Fruit fly (Drosophila melanogaster): ENCODE results near the gene CG33688.
A peak's percentile ranks its signal among the peaks of the same experiment; 100 is the strongest.

Gene CG33688

DNA sequence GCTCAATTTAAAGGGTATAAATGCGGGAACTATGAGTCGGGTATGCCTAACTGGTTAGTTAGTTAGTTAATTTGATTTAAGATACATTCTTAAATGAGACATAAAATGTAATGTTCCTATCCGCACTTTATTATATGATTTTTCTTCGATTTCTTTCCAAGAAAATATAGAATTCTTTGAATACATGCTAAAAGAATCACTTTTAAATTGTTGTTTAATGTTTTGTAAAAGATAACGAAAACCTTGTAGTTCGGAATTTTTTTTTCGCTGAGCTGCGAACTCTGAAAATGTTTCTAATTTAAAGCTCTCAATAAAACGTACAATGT, 39.0 kb upstream of the CG33688 start:
- TF ChIP-seq CG1620 (GFP tag; optimal IDR thresholded peaks at IDR 0.05) (no peak), CG14711 (tag; optimal IDR thresholded peaks at IDR 0.05) (peak; percentile 9), cic (GFP tag; optimal IDR thresholded peaks at IDR 0.05) (no peak), CG5204 (GFP tag; optimal IDR thresholded peaks at IDR 0.05) (peak; percentile 27), Clk (GFP tag; optimal IDR thresholded peaks at IDR 0.05) (no peak)

DNA sequence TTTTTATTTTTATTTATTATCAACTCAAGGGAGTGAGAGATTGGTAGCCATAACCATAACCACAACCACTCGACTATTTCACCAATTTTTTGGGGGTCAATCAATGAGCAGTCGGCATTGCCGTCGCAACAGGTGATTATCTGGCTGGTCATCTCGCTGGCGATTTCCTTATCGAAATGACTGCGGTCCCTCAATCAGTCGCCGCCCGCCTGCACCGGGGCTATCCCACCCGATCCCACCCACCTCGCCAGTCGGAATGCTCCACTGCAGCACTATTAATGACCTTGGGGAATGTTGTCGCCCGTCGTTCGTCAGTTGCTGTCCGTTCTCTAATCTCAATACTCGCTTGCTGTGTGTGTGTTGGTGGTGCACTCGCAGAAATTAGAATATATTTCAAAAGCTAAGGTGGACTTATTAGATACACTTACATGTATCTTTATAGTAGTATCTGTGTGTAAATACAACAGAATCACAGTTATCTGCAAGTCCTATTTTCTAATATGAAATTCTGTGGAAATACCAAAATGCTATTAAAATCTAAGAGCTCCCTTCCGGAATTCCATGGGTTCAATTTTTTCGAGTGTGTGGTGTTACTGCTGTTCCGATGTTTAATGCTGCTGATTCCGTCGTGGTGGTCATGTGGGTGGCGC, 38.5 kb upstream of the CG33688 start:
- TF ChIP-seq kay (GFP tag; ENCODE audit: borderline replicate concordance) (peak; percentile 72), CG7101 (tag; optimal IDR thresholded peaks at IDR 0.05) (no peak), Clk (GFP tag; optimal IDR thresholded peaks at IDR 0.05) (no peak), ovo (GFP tag; optimal IDR thresholded peaks at IDR 0.05) (peak; percentile 6), CG7045 (GFP tag; optimal IDR thresholded peaks at IDR 0.05) (peak; percentile 57), CG1620 (GFP tag; optimal IDR thresholded peaks at IDR 0.05) (no peak), Hr96 (GFP tag; optimal IDR thresholded peaks at IDR 0.05) (peak; percentile 49), Crg-1 (GFP tag; optimal IDR thresholded peaks at IDR 0.05) (no peak), CG5204 (GFP tag; optimal IDR thresholded peaks at IDR 0.05) (peak; percentile 56), pad (GFP tag; optimal IDR thresholded peaks at IDR 0.05) (no peak), CG14711 (tag; optimal IDR thresholded peaks at IDR 0.05) (peak; percentile 33), toe (GFP tag; optimal IDR thresholded peaks at IDR 0.05) (peak; percentile 34), CG11617 (GFP tag; optimal IDR thresholded peaks at IDR 0.05) (no peak)

DNA sequence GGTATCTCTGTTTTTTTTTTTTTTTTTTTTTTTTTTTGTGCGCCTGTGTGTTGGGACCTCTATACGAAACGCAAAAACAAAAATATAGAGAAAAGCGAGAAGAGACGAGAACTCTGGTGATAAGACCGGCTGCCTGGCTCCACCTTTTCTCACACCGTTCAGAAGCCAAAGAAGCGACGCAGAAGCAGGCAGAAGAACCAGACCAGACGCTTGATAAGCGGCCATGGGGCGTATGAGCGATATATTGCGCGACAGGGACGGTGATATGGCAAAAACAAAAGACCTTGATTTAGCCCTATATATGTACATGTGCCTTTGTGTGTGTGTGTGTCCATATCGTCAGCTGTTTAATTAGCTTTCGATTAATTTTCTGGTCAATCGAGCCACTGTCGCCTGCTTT, 37.9 kb upstream of the CG33688 start:
- TF ChIP-seq cnc (optimal IDR thresholded peaks at IDR 0.05): peak; percentile 42 to 67
- TF ChIP-seq CG5204 (GFP tag; optimal IDR thresholded peaks at IDR 0.05): no peak

DNA sequence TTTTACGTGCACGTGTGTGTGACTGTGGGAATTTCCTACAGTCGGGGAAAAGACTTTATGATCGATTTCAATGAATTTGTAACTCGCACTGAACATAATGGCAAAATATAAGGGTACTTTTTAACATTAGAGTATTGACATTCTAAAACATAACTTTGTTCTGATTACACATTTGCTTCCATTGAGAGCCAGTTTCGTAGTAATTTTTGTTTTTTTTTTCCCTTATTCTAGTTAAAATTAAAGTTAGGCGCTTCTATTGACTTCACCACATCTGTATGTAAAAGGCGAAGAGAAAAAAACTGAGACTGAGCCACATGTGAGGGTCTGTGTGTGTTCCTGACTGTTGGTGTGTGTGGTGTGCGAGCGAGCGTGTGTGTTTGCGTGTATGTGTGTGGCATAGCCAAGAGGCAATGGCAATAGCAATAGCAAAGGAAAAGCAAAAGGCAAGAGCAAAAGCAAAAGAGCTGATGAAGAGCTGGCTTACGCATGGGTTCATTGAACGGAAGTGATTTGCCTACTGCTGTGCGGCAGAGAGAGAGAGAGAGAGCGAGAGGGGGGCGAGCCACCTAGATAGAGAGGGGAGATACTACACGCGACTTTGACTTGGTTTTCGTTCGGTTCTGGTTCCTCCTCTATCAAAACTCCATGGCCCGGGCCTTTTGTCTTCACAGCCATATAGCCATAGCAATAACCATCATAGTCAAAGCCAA, 37.0 kb upstream of the CG33688 start:
- peak; percentile 44 for TF ChIP-seq Hr96 (GFP tag; optimal IDR thresholded peaks at IDR 0.05)
- TF ChIP-seq CG14711 (tag; optimal IDR thresholded peaks at IDR 0.05): peak; percentile 20
- TF ChIP-seq ovo (GFP tag; optimal IDR thresholded peaks at IDR 0.05): no peak
- no peak for TF ChIP-seq Clk (GFP tag; optimal IDR thresholded peaks at IDR 0.05)
- TF ChIP-seq CG11617 (GFP tag; optimal IDR thresholded peaks at IDR 0.05): peak; percentile 11
- no peak for TF ChIP-seq cic (GFP tag; optimal IDR thresholded peaks at IDR 0.05)
- peak; percentile 28 for TF ChIP-seq CG5204 (GFP tag; optimal IDR thresholded peaks at IDR 0.05)
- TF ChIP-seq CG12768 (GFP tag; optimal IDR thresholded peaks at IDR 0.05): peak; percentile 59
- TF ChIP-seq tj (GFP tag; optimal IDR thresholded peaks at IDR 0.05): peak; percentile 3
- TF ChIP-seq kay (GFP tag; ENCODE audit: borderline replicate concordance): no peak
- TF ChIP-seq toe (GFP tag; optimal IDR thresholded peaks at IDR 0.05): no peak
- TF ChIP-seq CG33017 (tag; optimal IDR thresholded peaks at IDR 0.05): peak; percentile 27
- peak; percentile 57 for TF ChIP-seq CG7045 (GFP tag; optimal IDR thresholded peaks at IDR 0.05)
- no peak for TF ChIP-seq CG1620 (GFP tag; optimal IDR thresholded peaks at IDR 0.05)
- TF ChIP-seq pad (GFP tag; optimal IDR thresholded peaks at IDR 0.05): peak; percentile 9

DNA sequence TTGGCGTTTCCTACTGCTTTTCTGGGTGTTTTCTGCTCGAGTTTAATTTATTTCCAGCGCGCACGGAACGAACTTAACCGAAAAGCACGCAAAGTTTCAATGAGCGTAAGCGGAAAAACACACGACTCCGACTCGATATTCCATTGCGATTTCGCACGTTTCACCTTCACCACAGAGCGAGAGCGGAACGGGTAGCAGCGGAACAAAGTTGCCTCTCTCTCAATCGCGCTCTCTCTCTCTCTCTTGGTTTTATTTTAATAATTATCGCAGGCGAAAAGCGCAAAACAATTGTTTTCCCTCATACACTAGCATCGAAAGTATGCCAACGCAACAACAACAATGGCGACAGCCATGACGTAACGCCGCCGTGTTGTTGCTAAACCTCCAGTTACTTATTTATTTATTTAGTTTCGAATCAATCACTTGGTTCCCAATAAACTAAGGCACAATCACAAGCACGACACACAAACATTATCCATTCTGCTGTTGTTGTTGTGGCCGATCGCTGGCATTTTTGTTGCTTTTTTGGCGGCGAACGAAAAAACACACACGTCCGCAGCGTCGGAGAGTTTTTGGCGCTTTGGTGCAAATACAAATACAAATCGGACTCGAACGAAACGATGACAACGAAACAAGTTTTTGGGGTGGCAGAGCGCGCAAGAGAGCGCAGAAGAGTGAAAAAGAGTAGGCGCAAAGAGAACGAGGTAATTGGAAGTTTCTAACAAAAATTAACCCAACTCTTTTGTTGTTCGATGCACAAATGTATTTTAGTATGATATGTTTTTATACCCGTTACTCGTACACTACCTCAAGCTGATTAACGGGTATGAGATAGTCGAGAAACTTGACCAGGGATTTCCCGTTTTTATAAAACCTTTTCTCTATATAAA, 34.6 kb upstream of the CG33688 start, which contains the start of gene CG5151:
Gene CG5151 (minus strand): TSS at position 552 of the 890 bp plus-strand sequence.
- TF ChIP-seq Hr96 (GFP tag; optimal IDR thresholded peaks at IDR 0.05) (no peak), CG12768 (GFP tag; optimal IDR thresholded peaks at IDR 0.05) (peak; percentile 21), toe (GFP tag; optimal IDR thresholded peaks at IDR 0.05) (no peak), CG11617 (GFP tag; optimal IDR thresholded peaks at IDR 0.05) (peak; percentile 21), Mnt (GFP tag; optimal IDR thresholded peaks at IDR 0.05) (peak; percentile 48), ovo (GFP tag; optimal IDR thresholded peaks at IDR 0.05) (no peak), pad (GFP tag; optimal IDR thresholded peaks at IDR 0.05) (no peak), kay (GFP tag; ENCODE audit: borderline replicate concordance) (peak; percentile 32), CG7101 (tag; optimal IDR thresholded peaks at IDR 0.05) (peak; percentile 32), CG5204 (GFP tag; optimal IDR thresholded peaks at IDR 0.05) (no peak), Crg-1 (GFP tag; optimal IDR thresholded peaks at IDR 0.05) (peak; percentile 2), CG7045 (GFP tag; optimal IDR thresholded peaks at IDR 0.05) (peak; percentile 16), tj (GFP tag; optimal IDR thresholded peaks at IDR 0.05) (peak; percentile 53), CG33017 (tag; optimal IDR thresholded peaks at IDR 0.05) (peak; percentile 73), cic (GFP tag; optimal IDR thresholded peaks at IDR 0.05) (peak; percentile 68), CG14711 (tag; optimal IDR thresholded peaks at IDR 0.05) (peak; percentile 5), Clk (GFP tag; optimal IDR thresholded peaks at IDR 0.05) (no peak), cnc (optimal IDR thresholded peaks at IDR 0.05) (no peak), CG1620 (GFP tag; optimal IDR thresholded peaks at IDR 0.05) (no peak), bab1 (GFP tag; optimal IDR thresholded peaks at IDR 0.05) (peak; percentile 24)

Measured in whole organism, adult.